Fruit fly (Drosophila melanogaster): ENCODE measurements around the gene yem.
A peak's percentile ranks its signal among the peaks of the same experiment; 100 is the strongest.

yem gene

DNA sequence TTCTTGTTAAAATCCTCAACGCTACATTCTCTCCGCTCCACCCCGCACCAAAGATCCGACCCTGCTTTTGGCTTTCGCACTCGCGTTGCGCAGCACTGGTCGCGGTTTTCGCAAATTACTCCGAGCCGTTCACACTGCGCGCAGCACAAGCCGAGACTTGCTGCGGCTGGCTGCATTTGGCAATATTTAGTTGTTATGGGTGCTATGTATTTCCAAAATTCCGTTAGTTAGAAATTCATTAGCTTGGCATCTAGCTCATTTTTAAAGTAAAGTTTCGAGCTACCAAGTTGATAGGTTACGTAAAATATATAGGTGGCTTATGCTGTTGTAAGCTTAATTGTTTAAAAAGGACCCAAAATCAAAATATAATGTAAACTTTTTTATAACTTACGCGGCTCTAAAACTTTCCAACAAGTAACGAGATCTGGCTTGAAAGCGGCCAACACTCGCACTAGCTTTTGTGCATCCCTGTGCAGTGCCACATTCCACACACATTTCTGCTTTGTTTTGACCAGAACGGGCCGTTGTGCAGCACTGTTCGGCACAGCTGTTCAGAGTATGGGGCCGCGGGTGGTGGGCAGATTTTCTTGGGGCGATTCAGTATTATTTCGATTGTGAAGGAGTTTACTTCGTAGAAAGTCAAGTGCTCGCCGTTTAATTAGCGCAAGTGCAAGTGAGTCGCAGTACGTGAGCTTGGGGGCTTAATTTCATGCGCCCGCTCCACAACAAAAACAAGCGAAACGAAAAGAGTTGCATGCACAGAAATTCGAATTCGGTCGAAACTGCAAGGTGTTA, at the start of gene yem, which contains the start of gene Ctl2 (continued):
- TF ChIP-seq CG1832 (GFP tag; optimal IDR thresholded peaks at IDR 0.05), result no peak
- peak; percentile 19 for TF ChIP-seq ATbp (GFP tag; optimal IDR thresholded peaks at IDR 0.05)
- TF ChIP-seq stwl (tag; optimal IDR thresholded peaks at IDR 0.05), result peak; percentile 51
- TF ChIP-seq HLH54F (GFP tag; optimal IDR thresholded peaks at IDR 0.05), result peak; percentile 93
- no peak for TF ChIP-seq dan (GFP tag; IDR thresholded peaks at IDR 0.05)
- TF ChIP-seq Atf-2 (GFP tag; optimal IDR thresholded peaks at IDR 0.05), result peak; percentile 80
- no peak for TF ChIP-seq C15 (GFP tag; IDR thresholded peaks at IDR 0.05)
- TF ChIP-seq odd (GFP tag; optimal IDR thresholded peaks at IDR 0.05), result no peak
- TF ChIP-seq Aef1 (GFP tag; IDR thresholded peaks at IDR 0.05), result peak; percentile 40
- TF ChIP-seq CG16815 (GFP tag; optimal IDR thresholded peaks at IDR 0.05), result peak; percentile 82
- TF ChIP-seq Rx (GFP tag; IDR thresholded peaks at IDR 0.05), result peak; percentile 18
- peak; percentile 59 for TF ChIP-seq CG7839 (tag; optimal IDR thresholded peaks at IDR 0.05)
- TF ChIP-seq CG6654 (GFP tag; optimal IDR thresholded peaks at IDR 0.05), result peak; percentile 36
- peak; percentile 81 for TF ChIP-seq pnt (GFP tag; optimal IDR thresholded peaks at IDR 0.05)
- peak; percentile 78 for TF ChIP-seq Hr3 (GFP tag; optimal IDR thresholded peaks at IDR 0.05)
- no peak for TF ChIP-seq hb (GFP tag; IDR thresholded peaks at IDR 0.05; ENCODE audit: partially characterized antibody)
- no peak for TF ChIP-seq sim (GFP tag; IDR thresholded peaks at IDR 0.05)
- peak; percentile 67 for TF ChIP-seq Elba2 (GFP tag; optimal IDR thresholded peaks at IDR 0.05)
- peak; percentile 78 to 97 for TF ChIP-seq crp (GFP tag; optimal IDR thresholded peaks at IDR 0.05)
- peak; percentile 80 for TF ChIP-seq jumu (GFP tag; optimal IDR thresholded peaks at IDR 0.05)
- peak; percentile 39; the same call in 2 of the 3 replicates for TF ChIP-seq croc (GFP tag; conservative IDR thresholded peaks at IDR 0.05)
- peak; percentile 1 for TF ChIP-seq CG13894 (tag; optimal IDR thresholded peaks at IDR 0.05)
- no peak; the same call in 1 of the 2 replicates for TF ChIP-seq cas (GFP tag; IDR thresholded peaks at IDR 0.05)
- TF ChIP-seq ro (GFP tag; IDR thresholded peaks at IDR 0.05), result no peak; the same call in 1 of the 2 replicates
- peak; percentile 43 for TF ChIP-seq CG18764 (GFP tag; optimal IDR thresholded peaks at IDR 0.05)
- TF ChIP-seq Mes4 (GFP tag; optimal IDR thresholded peaks at IDR 0.05), result peak; percentile 64
- TF ChIP-seq Taf1 (GFP tag; IDR thresholded peaks at IDR 0.05), result no peak; the same call in 1 of the 2 replicates
- TF ChIP-seq CG15601 (tag; optimal IDR thresholded peaks at IDR 0.05), result peak; percentile 43
- TF ChIP-seq gem (tag; optimal IDR thresholded peaks at IDR 0.05), result peak; percentile 71
- TF ChIP-seq tin (GFP tag; optimal IDR thresholded peaks at IDR 0.05), result peak; percentile 84
- TF ChIP-seq Hr39 (optimal IDR thresholded peaks at IDR 0.05), result peak; percentile 75
- TF ChIP-seq CG12155 (GFP tag; optimal IDR thresholded peaks at IDR 0.05), result peak; percentile 83
- no peak for TF ChIP-seq Eip74EF (GFP tag; optimal IDR thresholded peaks at IDR 0.05)
- TF ChIP-seq schlank (tag; optimal IDR thresholded peaks at IDR 0.05), result no peak
- TF ChIP-seq CG14860 (GFP tag; IDR thresholded peaks at IDR 0.05; ENCODE audit: partially characterized antibody), result no peak
- TF ChIP-seq sima (GFP tag; optimal IDR thresholded peaks at IDR 0.05), result peak; percentile 2
- no peak for TF ChIP-seq Ravus (GFP tag; IDR thresholded peaks at IDR 0.05)
- TF ChIP-seq gsb (GFP tag; IDR thresholded peaks at IDR 0.05), result no peak
- 0 out of 2 replicates have a peak, but pooled peaks have one; percentile 16 for TF ChIP-seq tna (GFP tag; IDR thresholded peaks at IDR 0.05; ENCODE audit: partially characterized antibody)
- TF ChIP-seq repo (GFP tag; optimal IDR thresholded peaks at IDR 0.05), result peak; percentile 37
- no peak for TF ChIP-seq CG6765 (GFP tag; optimal IDR thresholded peaks at IDR 0.05)
- TF ChIP-seq CTCF (GFP tag; optimal IDR thresholded peaks at IDR 0.05), result no peak
- TF ChIP-seq Bgb (GFP tag; IDR thresholded peaks at IDR 0.05; ENCODE audit: partially characterized antibody), result peak; percentile 34; the same call in 1 of the 2 replicates
- peak; percentile 65 for TF ChIP-seq Sry-δ (GFP tag; optimal IDR thresholded peaks at IDR 0.05)
- no peak; the same call in 1 of the 2 replicates for TF ChIP-seq esg (GFP tag; conservative IDR thresholded peaks at IDR 0.05)
- no peak for TF ChIP-seq Gsc (GFP tag; IDR thresholded peaks at IDR 0.05)
- TF ChIP-seq onecut (GFP tag; IDR thresholded peaks at IDR 0.05), result peak; percentile 25
- peak; percentile 76; the same call in 1 of the 2 replicates for TF ChIP-seq CG9215 (GFP tag; IDR thresholded peaks at IDR 0.05)
- peak; percentile 23; the same call in 2 of the 3 replicates for TF ChIP-seq CG2199 (GFP tag; IDR thresholded peaks at IDR 0.05)
- TF ChIP-seq TFAM (GFP tag; optimal IDR thresholded peaks at IDR 0.05), result no peak

Data from whole organism, embryonic.